Worm (Caenorhabditis elegans) whole organism, late embryonic: ENCODE results near the gene B0393.5.
"Not testable (repeated sequence)": the region's sequence is repeated elsewhere in the genome, so short reads cannot be mapped to it uniquely, and the experiment has no call there.

Experiments
- C08G9.2 ChIP-seq: sonication (generic microtip); optimal IDR thresholded peaks from 2 replicates; lab custom pipeline; 2016; ENCODE audit warnings: mild to moderate bottlenecking, missing genetic modification characterization, moderate library complexity, missing compliant biosample characterization
- C38D4.7 ChIP-seq: fragments of 200-800 bp; sonication (Bioruptor generic); optimal IDR thresholded peaks from 2 replicates; lab custom pipeline; 2018; ENCODE audit warnings: mild to moderate bottlenecking, missing genetic modification characterization, moderate library complexity, missing compliant biosample characterization
- F13H6.1 ChIP-seq: sonication (generic microtip); optimal IDR thresholded peaks from 2 replicates; lab custom pipeline; 2016; ENCODE audit warnings: missing genetic modification characterization, missing compliant biosample characterization
- K02D7.2 ChIP-seq: sonication (generic microtip); optimal IDR thresholded peaks from 2 replicates; lab custom pipeline; 2017; ENCODE audit warnings: mild to moderate bottlenecking, missing genetic modification characterization, missing compliant biosample characterization
- Y22D7AL.16 ChIP-seq: sonication (generic microtip); optimal IDR thresholded peaks from 2 replicates; lab custom pipeline; 2016; ENCODE audit warnings: missing genetic modification characterization, missing compliant biosample characterization
- ama-1 ChIP-seq: fragments of 150-350 bp; optimal IDR thresholded peaks from 2 replicates; lab custom pipeline; 2014
- ceh-19 ChIP-seq: fragments of 200-800 bp; sonication (Bioruptor generic); optimal IDR thresholded peaks from 2 replicates; lab custom pipeline; 2018; ENCODE audit warnings: mild to moderate bottlenecking, missing genetic modification characterization, missing compliant biosample characterization
- ceh-22 ChIP-seq: sonication (generic microtip); optimal IDR thresholded peaks from 2 replicates; lab custom pipeline; 2017; ENCODE audit warnings: missing biosample characterization, missing genetic modification characterization
- ceh-24 ChIP-seq: sonication (generic microtip); optimal IDR thresholded peaks from 2 replicates; lab custom pipeline; 2016; ENCODE audit warnings: mild to moderate bottlenecking, missing genetic modification characterization, missing compliant biosample characterization
- ceh-30 ChIP-seq: fragments of 150-350 bp; optimal IDR thresholded peaks from 2 replicates; lab custom pipeline; 2014; ENCODE audit warnings: missing biosample characterization, missing genetic modification characterization
- ceh-31 ChIP-seq: sonication (generic microtip); optimal IDR thresholded peaks from 2 replicates; lab custom pipeline; 2016; ENCODE audit warnings: missing genetic modification characterization, missing compliant biosample characterization
- ceh-45 ChIP-seq: fragments of 200-800 bp; sonication (Bioruptor generic); IDR thresholded peaks from 2 replicates; pipeline ENCODE4 v1.3.6; 2022; ENCODE audit warnings: missing genetic modification reagents, missing genetic modification characterization, missing compliant biosample characterization
- ceh-48 ChIP-seq: sonication (generic microtip); optimal IDR thresholded peaks from 2 replicates; lab custom pipeline; 2016; ENCODE audit warnings: missing genetic modification characterization, inconsistent platforms, missing compliant biosample characterization
- ceh-6 ChIP-seq: fragments of 200-800 bp; sonication (Bioruptor generic); optimal IDR thresholded peaks from 2 replicates; lab custom pipeline; 2018; ENCODE audit warnings: mild to moderate bottlenecking, missing genetic modification characterization, missing compliant biosample characterization
- dmd-4 ChIP-seq: sonication (generic microtip); optimal IDR thresholded peaks from 2 replicates; lab custom pipeline; 2016; ENCODE audit warnings: borderline replicate concordance, missing genetic modification characterization, missing compliant biosample characterization
- elt-2 ChIP-seq: sonication (generic microtip); optimal IDR thresholded peaks from 2 replicates; lab custom pipeline; 2016; ENCODE audit warnings: missing genetic modification reagents, missing genetic modification characterization, missing compliant biosample characterization
- elt-4 ChIP-seq: sonication (generic microtip); optimal IDR thresholded peaks from 2 replicates; lab custom pipeline; 2016; ENCODE audit warnings: missing genetic modification characterization, missing compliant biosample characterization
- ets-4 ChIP-seq: sonication (generic microtip); optimal IDR thresholded peaks from 2 replicates; lab custom pipeline; 2016; ENCODE audit warnings: missing genetic modification characterization, missing compliant biosample characterization
- fax-1 ChIP-seq: sonication (generic microtip); optimal IDR thresholded peaks from 2 replicates; lab custom pipeline; 2016; ENCODE audit warnings: missing genotype, missing genetic modification characterization, missing compliant biosample characterization
- fkh-6 ChIP-seq: sonication (generic microtip); optimal IDR thresholded peaks from 2 replicates; lab custom pipeline; 2016; ENCODE audit warnings: missing genetic modification characterization, missing compliant biosample characterization
- hlh-13 ChIP-seq: fragments of 200-800 bp; sonication (Bioruptor generic); optimal IDR thresholded peaks from 2 replicates; lab custom pipeline; 2018; ENCODE audit warnings: mild to moderate bottlenecking, missing genetic modification characterization, missing compliant biosample characterization
- hlh-15 ChIP-seq: sonication (generic microtip); optimal IDR thresholded peaks from 2 replicates; lab custom pipeline; 2016; ENCODE audit warnings: missing genetic modification characterization, missing compliant biosample characterization
- hlh-30 ChIP-seq: sonication (generic microtip); optimal IDR thresholded peaks from 2 replicates; lab custom pipeline; 2017; ENCODE audit warnings: antibody characterized with exemption, missing genetic modification characterization, missing compliant biosample characterization; ENCODE audit not compliant: insufficient read depth
- madf-2 ChIP-seq: sonication (generic microtip); optimal IDR thresholded peaks from 2 replicates; lab custom pipeline; 2017; ENCODE audit warnings: missing genetic modification characterization, missing compliant biosample characterization
- nfya-1 ChIP-seq: sonication (generic microtip); optimal IDR thresholded peaks from 2 replicates; lab custom pipeline; 2017; ENCODE audit warnings: missing genetic modification characterization, mild to moderate bottlenecking, missing compliant biosample characterization, antibody characterized with exemption, moderate library complexity
- nhr-232 ChIP-seq: sonication (generic microtip); optimal IDR thresholded peaks from 2 replicates; lab custom pipeline; 2016; ENCODE audit warnings: missing genetic modification characterization, missing compliant biosample characterization
- pat-9 ChIP-seq: fragments of 200-800 bp; sonication (Bioruptor generic); optimal IDR thresholded peaks from 2 replicates; lab custom pipeline; 2018; ENCODE audit warnings: mild to moderate bottlenecking, missing genetic modification characterization, moderate library complexity, missing compliant biosample characterization
- pros-1 ChIP-seq: fragments of 150-350 bp; optimal IDR thresholded peaks from 2 replicates; lab custom pipeline; 2014; ENCODE audit warnings: missing biosample characterization, missing genetic modification reagents, missing genetic modification characterization
- sox-4 ChIP-seq: sonication (generic microtip); optimal IDR thresholded peaks from 2 replicates; lab custom pipeline; 2017; ENCODE audit warnings: mild to moderate bottlenecking, missing genetic modification characterization, inconsistent platforms, missing compliant biosample characterization
- syd-9 ChIP-seq: sonication (generic microtip); optimal IDR thresholded peaks from 2 replicates; lab custom pipeline; 2016; ENCODE audit warnings: mild to moderate bottlenecking, missing genetic modification characterization, moderate library complexity, missing compliant biosample characterization
- tbx-2 ChIP-seq: sonication (generic microtip); optimal IDR thresholded peaks from 2 replicates; lab custom pipeline; 2016; ENCODE audit warnings: missing genetic modification characterization, missing compliant biosample characterization
- ttx-3 ChIP-seq: sonication (generic microtip); optimal IDR thresholded peaks from 2 replicates; lab custom pipeline; 2016; ENCODE audit warnings: missing genetic modification reagents, missing genetic modification characterization, missing compliant biosample characterization
- unc-3 ChIP-seq, 2 experiments: fragments of 200-800 bp in 1 of 2; sonication (Bioruptor generic) in 1 of 2; sonication (generic microtip) in 1 of 2; conservative IDR thresholded peaks in 1 of 2; optimal IDR thresholded peaks in 1 of 2; 2 replicates each; pipeline versions ENCODE4 v1.3.6 to Lab custom; 2016 to 2022; ENCODE audit warnings: missing compliant biosample characterization in 2 of 2, missing genetic modification characterization in 2 of 2, missing genetic modification reagents in 1 of 2
- unc-42 ChIP-seq: sonication (generic microtip); optimal IDR thresholded peaks from 2 replicates; lab custom pipeline; 2016; ENCODE audit warnings: missing genotype, missing genetic modification characterization, missing compliant biosample characterization

Gene B0393.5

ce11 chrIII:4785131-4785530 is 19.6 kb downstream of the B0393.5 start, which contains the start of gene enu-3.2:
enu-3.2 (minus strand) TSS chrIII:4785235.
- TF ChIP-seq tbx-2, hlh-15, F13H6.1 (tag; lab: Kevin White, UChicago): not testable (repeated sequence)

DNA sequence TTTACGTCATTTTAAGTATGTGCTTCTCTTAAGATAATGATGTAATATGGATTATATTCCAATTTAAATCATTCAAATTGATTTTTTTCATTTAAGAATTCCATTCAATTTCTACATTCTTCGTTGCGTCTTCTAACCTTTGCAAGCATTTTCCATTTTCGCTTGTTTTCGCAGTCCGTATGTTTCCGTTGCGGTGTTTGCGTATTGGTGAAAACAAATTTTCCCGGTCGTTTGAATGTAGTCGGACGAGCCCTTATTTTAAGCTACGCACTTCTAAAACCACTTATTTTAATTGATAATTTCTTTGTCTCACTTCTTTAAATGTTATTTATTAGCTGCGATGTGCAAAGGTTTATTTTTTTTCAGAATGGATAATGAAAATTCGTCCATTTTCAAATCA is 20.1 kb downstream of the B0393.5 start, which contains the start of gene mel-28:
Gene mel-28, plus strand, starts transcription at position 367 of the 400 bp plus-strand sequence.
- no peak for TF ChIP-seq hlh-30 (tag; lab: Kevin White, UChicago)
- TF ChIP-seq C38D4.7 (GFP tag; lab: Kevin White, UChicago): no peak
- TF ChIP-seq madf-2 (tag; lab: Kevin White, UChicago): no peak
- TF ChIP-seq dmd-4 (tag; lab: Kevin White, UChicago): no peak
- no peak for TF ChIP-seq ceh-22 (tag; lab: Kevin White, UChicago)
- no peak for TF ChIP-seq ceh-30 (tag; lab: Kevin White, UChicago)
- no peak for TF ChIP-seq K02D7.2 (tag; lab: Kevin White, UChicago)
- TF ChIP-seq ceh-48: no peak
- TF ChIP-seq pros-1 (tag; lab: Kevin White, UChicago): no peak
- TF ChIP-seq ttx-3 (tag; lab: Kevin White, UChicago): no peak
- no peak for TF ChIP-seq pat-9 (tag; lab: Kevin White, UChicago)
- TF ChIP-seq fkh-6 (tag; lab: Kevin White, UChicago): no peak

ce11 chrIII:4792560-4793136 is 27.1 kb downstream of the B0393.5 start, which contains the start of gene mip-1:
mip-1 (plus strand) TSS chrIII:4793086.
- TF ChIP-seq ama-1 (no peak), fkh-6 (tag; lab: Kevin White, UChicago) (no peak), unc-42 (tag; lab: Kevin White, UChicago) (no peak), sox-4 (tag; lab: Kevin White, UChicago) (no peak), unc-3 (GFP tag; conservative IDR thresholded peaks at IDR 0.05; lab: Robert Waterston, UW) (no peak), unc-3 (tag; optimal IDR thresholded peaks at IDR 0.05; lab: Kevin White, UChicago) (no peak), hlh-13 (GFP tag; lab: Kevin White, UChicago) (no peak), fax-1 (tag; lab: Kevin White, UChicago) (no peak), ceh-6 (GFP tag; lab: Kevin White, UChicago) (no peak), nhr-232 (tag; lab: Kevin White, UChicago) (no peak), ceh-22 (tag; lab: Kevin White, UChicago) (no peak)

DNA sequence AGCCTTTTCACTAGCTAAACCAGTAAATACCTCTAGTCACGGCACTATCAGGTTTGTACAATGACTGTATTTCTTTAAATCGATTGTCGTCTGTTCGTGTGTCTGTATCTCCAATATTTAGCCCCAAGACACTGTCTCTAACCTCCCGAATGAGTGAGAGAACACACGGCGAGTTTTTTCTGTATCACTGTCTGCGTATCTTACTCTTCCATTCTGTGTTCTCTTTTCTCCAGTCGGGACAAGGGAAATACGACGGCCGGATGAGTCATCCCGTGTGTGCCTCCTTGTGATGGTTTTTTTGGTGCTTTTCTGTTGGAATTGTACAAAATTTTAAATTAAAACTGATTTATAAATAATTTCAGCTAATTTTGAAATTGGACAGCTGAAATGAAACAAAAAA is 30.5 kb downstream of the B0393.5 start:
- TF ChIP-seq elt-4 (tag; lab: Kevin White, UChicago) (no peak), ceh-24 (tag; lab: Kevin White, UChicago) (no peak), ets-4 (tag; lab: Kevin White, UChicago) (peak; percentile 48), tbx-2 (tag; lab: Kevin White, UChicago) (peak; percentile 19), hlh-30 (tag; lab: Kevin White, UChicago) (peak; percentile 20), Y22D7AL.16 (tag; lab: Kevin White, UChicago) (no peak), C08G9.2 (tag; lab: Kevin White, UChicago) (no peak), nfya-1 (tag; lab: Kevin White, UChicago) (peak; percentile 45), ceh-31 (tag; lab: Kevin White, UChicago) (peak; percentile 26), ceh-22 (tag; lab: Kevin White, UChicago) (no peak), syd-9 (no peak), madf-2 (tag; lab: Kevin White, UChicago) (no peak), ceh-19 (GFP tag; lab: Kevin White, UChicago) (no peak), fax-1 (tag; lab: Kevin White, UChicago) (no peak), elt-2 (tag; lab: Kevin White, UChicago) (peak; percentile 16), ceh-30 (tag; lab: Kevin White, UChicago) (no peak), ceh-45 (GFP tag; lab: Robert Waterston, UW) (no peak)
